Fruit fly (Drosophila melanogaster): ENCODE results near the gene CG17475.

The CG17475 gene

DNA sequence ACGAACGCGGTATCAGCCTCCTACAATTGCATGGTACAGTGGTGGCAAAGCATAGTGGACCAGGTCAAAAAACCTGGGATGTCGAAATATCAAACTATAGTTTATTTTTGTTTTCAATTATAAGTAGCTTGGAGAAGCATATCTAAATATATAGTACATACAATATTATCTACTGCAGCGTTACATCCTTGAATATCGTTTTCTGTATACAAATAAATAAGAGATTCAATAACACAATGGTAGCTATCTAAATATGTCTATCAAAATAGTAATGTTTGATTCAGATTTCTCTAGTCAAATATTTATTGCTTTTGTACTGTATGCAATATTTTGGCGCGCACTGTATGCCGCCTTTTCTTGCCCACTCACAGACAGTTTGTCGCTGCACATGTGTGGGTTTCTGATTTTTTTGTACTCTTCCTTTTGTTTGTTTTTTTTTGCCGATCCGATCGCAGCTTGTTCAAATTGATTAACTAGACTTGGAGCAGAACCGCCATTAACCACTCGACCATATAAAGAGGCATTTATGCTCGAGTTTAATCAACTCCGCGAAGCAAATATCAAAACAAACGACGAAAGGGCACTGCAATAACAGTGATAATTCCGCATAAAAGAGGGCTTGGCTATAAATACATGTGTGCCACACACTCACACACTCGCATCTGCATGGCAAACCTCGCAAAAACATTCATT is 49.4 kb downstream of the CG17475 start (continued):
- peak; percentile 95 for TF ChIP-seq Hsf (GFP tag; optimal IDR thresholded peaks at IDR 0.05)
- TF ChIP-seq MESR4 (GFP tag; optimal IDR thresholded peaks at IDR 0.05) = peak; percentile 15
- TF ChIP-seq eyg (GFP tag; optimal IDR thresholded peaks at IDR 0.05) = peak; percentile 81
- TF ChIP-seq salm (tag; optimal IDR thresholded peaks at IDR 0.05) = peak; percentile 96
- TF ChIP-seq CG3995 (GFP tag; optimal IDR thresholded peaks at IDR 0.05) = peak; percentile 47
- no peak for TF ChIP-seq hb (GFP tag; IDR thresholded peaks at IDR 0.05; ENCODE audit: partially characterized antibody)
- TF ChIP-seq psq (GFP tag; optimal IDR thresholded peaks at IDR 0.05) = peak; percentile 67
- peak; percentile 91 for TF ChIP-seq CG32772 (GFP tag; IDR thresholded peaks at IDR 0.05)
- peak; percentile 93 for TF ChIP-seq tap (tag; optimal IDR thresholded peaks at IDR 0.05)
- peak; percentile 96 for TF ChIP-seq seq (GFP tag; IDR thresholded peaks at IDR 0.05)
- peak; percentile 80 for TF ChIP-seq Deaf1 (tag; optimal IDR thresholded peaks at IDR 0.05)
- peak; percentile 97 for TF ChIP-seq Hmr (GFP tag; optimal IDR thresholded peaks at IDR 0.05)
- peak; percentile 75; the same call in 1 of the 2 replicates for TF ChIP-seq toy (GFP tag; IDR thresholded peaks at IDR 0.05)
- TF ChIP-seq CG8359 (GFP tag; optimal IDR thresholded peaks at IDR 0.05; ENCODE audit: borderline replicate concordance) = peak; percentile 79
- peak; percentile 82 for TF ChIP-seq CG6175 (GFP tag; IDR thresholded peaks at IDR 0.05)
- TF ChIP-seq Hr39 (optimal IDR thresholded peaks at IDR 0.05) = no peak
- peak; percentile 96 for TF ChIP-seq Max (GFP tag; optimal IDR thresholded peaks at IDR 0.05)
- peak; percentile 90 for TF ChIP-seq CG10267 (tag; optimal IDR thresholded peaks at IDR 0.05)
- peak; percentile 90 for TF ChIP-seq peb (GFP tag; IDR thresholded peaks at IDR 0.05)
- TF ChIP-seq cad (GFP tag; optimal IDR thresholded peaks at IDR 0.05) = no peak
- peak; percentile 95 for TF ChIP-seq CG18599 (GFP tag; optimal IDR thresholded peaks at IDR 0.05)
- peak in 1 of 2 experiments; percentile 98 for TF ChIP-seq Eip74EF (GFP tag; optimal IDR thresholded peaks at IDR 0.05)
- no peak for TF ChIP-seq CG13287 (GFP tag; IDR thresholded peaks at IDR 0.05; ENCODE audit: partially characterized antibody)
- peak; percentile 88 for TF ChIP-seq CG34376 (GFP tag; optimal IDR thresholded peaks at IDR 0.05)
- TF ChIP-seq sens (GFP tag) = peak; percentile 99
- peak; percentile 74; the same call in 2 of the 3 replicates for TF ChIP-seq z (GFP tag; IDR thresholded peaks at IDR 0.05)
- TF ChIP-seq CG12104 (GFP tag; optimal IDR thresholded peaks at IDR 0.05) = peak; percentile 94
- peak; percentile 72 for TF ChIP-seq luna (GFP tag; optimal IDR thresholded peaks at IDR 0.05)
- peak; percentile 85 for TF ChIP-seq Optix (GFP tag; IDR thresholded peaks at IDR 0.05)
- TF ChIP-seq CG12769 (tag; optimal IDR thresholded peaks at IDR 0.05) = peak; percentile 90
- peak; percentile 69 for TF ChIP-seq CG11085 (GFP tag; IDR thresholded peaks at IDR 0.05)
- TF ChIP-seq CG16863 (GFP tag; optimal IDR thresholded peaks at IDR 0.05) = peak; percentile 91
- TF ChIP-seq CG2116 (GFP tag; optimal IDR thresholded peaks at IDR 0.05) = peak; percentile 88
- no peak for TF ChIP-seq Bgb (GFP tag; IDR thresholded peaks at IDR 0.05; ENCODE audit: partially characterized antibody)
- TF ChIP-seq TFAM (GFP tag; optimal IDR thresholded peaks at IDR 0.05) = peak; percentile 78
- TF ChIP-seq ewg (GFP tag; optimal IDR thresholded peaks at IDR 0.05) = peak; percentile 90
- TF ChIP-seq CG1529 (GFP tag; optimal IDR thresholded peaks at IDR 0.05) = peak; percentile 96
- peak; percentile 92 for TF ChIP-seq Vsx1 (GFP tag; optimal IDR thresholded peaks at IDR 0.05)
- peak; percentile 92 for TF ChIP-seq CG14441 (GFP tag; IDR thresholded peaks at IDR 0.05)
- peak; percentile 53 for TF ChIP-seq exex (tag; optimal IDR thresholded peaks at IDR 0.05)
- peak; percentile 91 for TF ChIP-seq CrebB (tag; optimal IDR thresholded peaks at IDR 0.05)
- peak; percentile 94 for TF ChIP-seq Awh (GFP tag; IDR thresholded peaks at IDR 0.05)
- TF ChIP-seq CG6683 (GFP tag; optimal IDR thresholded peaks at IDR 0.05) = peak; percentile 93
- TF ChIP-seq CG7963 (GFP tag; IDR thresholded peaks at IDR 0.05; ENCODE audit: partially characterized antibody) = no peak
- peak; percentile 96 for TF ChIP-seq CG17829 (tag; optimal IDR thresholded peaks at IDR 0.05)
- TF ChIP-seq chn (GFP tag; optimal IDR thresholded peaks at IDR 0.05) = peak; percentile 92
- peak; percentile 90 for TF ChIP-seq Aef1 (GFP tag; IDR thresholded peaks at IDR 0.05)
- TF ChIP-seq rib (GFP tag; IDR thresholded peaks at IDR 0.05) = peak; percentile 90
- peak; percentile 94 for TF ChIP-seq CG32532 (GFP tag; IDR thresholded peaks at IDR 0.05)
- TF ChIP-seq Ets65A (GFP tag) = peak; percentile 96
